Worm (Caenorhabditis elegans) whole organism, mixed stage, embryonic: ENCODE data around the gene fzy-1.

Experiments used
- M03D4.4 ChIP-seq: sonication (generic microtip); optimal IDR thresholded peaks from 2 replicates; lab custom pipeline; 2017; ENCODE audit warnings: mild to moderate bottlenecking, missing genetic modification characterization, missing compliant biosample characterization
- bed-3 ChIP-seq: fragments of 200-800 bp; sonication (Bioruptor generic); optimal IDR thresholded peaks from 3 replicates; lab custom pipeline; 2018; ENCODE audit warnings: mild to moderate bottlenecking, missing genetic modification characterization, moderate library complexity, missing compliant biosample characterization
- blmp-1 ChIP-seq: fragments of 150-350 bp; optimal IDR thresholded peaks from 2 replicates; lab custom pipeline; 2014; ENCODE audit warnings: missing biosample characterization, missing genetic modification characterization
- ceh-39 ChIP-seq: fragments of 150-350 bp; optimal IDR thresholded peaks from 2 replicates; lab custom pipeline; 2014; ENCODE audit warnings: missing biosample characterization, missing genetic modification characterization
- ceh-83 ChIP-seq: fragments of 200-800 bp; sonication (Bioruptor generic); optimal IDR thresholded peaks from 2 replicates; lab custom pipeline; 2018; ENCODE audit warnings: mild to moderate bottlenecking, missing genetic modification characterization, missing compliant biosample characterization
- ces-1 ChIP-seq: fragments of 150-350 bp; optimal IDR thresholded peaks from 2 replicates; lab custom pipeline; 2014; ENCODE audit warnings: missing biosample characterization, missing genetic modification reagents, missing genetic modification characterization
- drap-1 ChIP-seq: fragments of 200-800 bp; sonication (Bioruptor generic); optimal IDR thresholded peaks from 3 replicates; lab custom pipeline; 2018; ENCODE audit warnings: mild to moderate bottlenecking, missing genetic modification characterization, missing compliant biosample characterization
- ham-2 ChIP-seq: fragments of 200-800 bp; sonication (Bioruptor generic); optimal IDR thresholded peaks from 2 replicates; lab custom pipeline; 2018; ENCODE audit warnings: mild to moderate bottlenecking, missing genetic modification characterization, missing compliant biosample characterization
- hlh-1 ChIP-seq: fragments of 150-350 bp; optimal IDR thresholded peaks from 2 replicates; lab custom pipeline; 2014; ENCODE audit warnings: missing biosample characterization, missing genetic modification reagents, missing genetic modification characterization
- lsy-2 ChIP-seq: fragments of 150-350 bp; optimal IDR thresholded peaks from 2 replicates; lab custom pipeline; 2014; ENCODE audit warnings: missing biosample characterization, missing genetic modification characterization
- mep-1 ChIP-seq: fragments of 150-350 bp; optimal IDR thresholded peaks from 2 replicates; lab custom pipeline; 2017; ENCODE audit warnings: missing biosample characterization, missing genetic modification reagents, missing genetic modification characterization, inconsistent platforms
- mls-2 ChIP-seq: sonication (generic microtip); optimal IDR thresholded peaks from 2 replicates; lab custom pipeline; 2016; ENCODE audit warnings: mild to moderate bottlenecking, missing genetic modification characterization, moderate library complexity, missing compliant biosample characterization
- nhr-12 ChIP-seq: fragments of 150-350 bp; optimal IDR thresholded peaks from 2 replicates; lab custom pipeline; 2014; ENCODE audit warnings: missing biosample characterization, missing genetic modification characterization
- nhr-2 ChIP-seq: fragments of 150-350 bp; optimal IDR thresholded peaks from 2 replicates; lab custom pipeline; 2014; ENCODE audit warnings: missing biosample characterization, missing genetic modification characterization
- nhr-237 ChIP-seq: fragments of 150-350 bp; optimal IDR thresholded peaks from 2 replicates; lab custom pipeline; 2014; ENCODE audit warnings: missing biosample characterization, missing genetic modification characterization
- nhr-28 ChIP-seq: fragments of 150-350 bp; optimal IDR thresholded peaks from 2 replicates; lab custom pipeline; 2014; ENCODE audit warnings: missing biosample characterization, missing genetic modification characterization
- nhr-76 ChIP-seq: sonication (generic microtip); optimal IDR thresholded peaks from 2 replicates; lab custom pipeline; 2017; ENCODE audit warnings: missing biosample characterization, missing genetic modification characterization
- pha-4 ChIP-seq: fragments of 150-350 bp; optimal IDR thresholded peaks from 2 replicates; lab custom pipeline; 2018; ENCODE audit warnings: missing biosample characterization, missing genetic modification reagents, missing genetic modification characterization
- sem-2 ChIP-seq: fragments of 200-800 bp; sonication (Bioruptor generic); optimal IDR thresholded peaks from 2 replicates; lab custom pipeline; 2018; ENCODE audit warnings: mild to moderate bottlenecking, missing genetic modification characterization, missing compliant biosample characterization
- snpc-4 ChIP-seq: fragments of 150-350 bp; optimal IDR thresholded peaks from 2 replicates; lab custom pipeline; 2014; ENCODE audit warnings: missing biosample characterization, missing genetic modification characterization
- sptf-1 ChIP-seq: sonication (generic microtip); optimal IDR thresholded peaks from 2 replicates; lab custom pipeline; 2017; ENCODE audit warnings: mild to moderate bottlenecking, missing genetic modification characterization, moderate library complexity, missing compliant biosample characterization
- tbx-8 ChIP-seq: fragments of 200-800 bp; sonication (Bioruptor generic); optimal IDR thresholded peaks from 2 replicates; lab custom pipeline; 2018; ENCODE audit warnings: mild to moderate bottlenecking, missing genetic modification characterization, moderate library complexity, missing compliant biosample characterization
- unc-120 ChIP-seq: sonication (generic microtip); optimal IDR thresholded peaks from 2 replicates; lab custom pipeline; 2017; ENCODE audit warnings: missing genetic modification characterization, missing compliant biosample characterization; ENCODE audit not compliant: poor library complexity, severe bottlenecking
- unc-39 ChIP-seq: fragments of 150-350 bp; optimal IDR thresholded peaks from 2 replicates; lab custom pipeline; 2014; ENCODE audit warnings: missing biosample characterization, missing genetic modification characterization
- zip-8 ChIP-seq: fragments of 150-350 bp; optimal IDR thresholded peaks from 2 replicates; lab custom pipeline; 2014; ENCODE audit warnings: missing biosample characterization, missing genetic modification characterization
- ztf-11 ChIP-seq: fragments of 150-350 bp; optimal IDR thresholded peaks from 2 replicates; lab custom pipeline; 2014; ENCODE audit warnings: missing biosample characterization, missing genetic modification characterization

Gene fzy-1

DNA sequence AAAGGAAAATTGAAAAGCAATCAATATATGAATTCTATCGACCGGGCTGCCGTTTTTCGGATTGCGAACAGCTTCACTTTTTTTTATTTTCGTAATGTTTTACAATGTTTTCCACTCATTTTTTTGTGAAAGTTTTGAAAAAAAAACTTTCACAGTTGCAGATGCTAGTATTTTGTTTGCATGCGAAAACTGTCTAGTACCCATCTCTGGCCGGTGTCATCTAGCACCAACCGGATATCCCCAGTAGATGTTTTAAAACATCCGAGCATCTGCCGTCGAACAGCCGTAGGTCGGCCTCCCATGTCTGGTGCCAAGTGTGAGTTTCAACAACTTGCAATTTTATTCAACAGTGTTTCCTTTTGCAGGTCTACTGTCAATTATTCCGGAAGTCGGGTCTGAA is 20.8 kb downstream of the fzy-1 start, which contains the start of gene ZK177.12:
ZK177.12 (plus strand) TSS at position 301 of the 400 bp plus-strand sequence.
- TF ChIP-seq mls-2 (tag; lab: Kevin White, UChicago) = no peak
- TF ChIP-seq hlh-1 (tag; lab: Kevin White, UChicago) = no peak
- no peak for TF ChIP-seq blmp-1 (tag; lab: Kevin White, UChicago)
- TF ChIP-seq zip-8 (tag; lab: Kevin White, UChicago) = no peak
- no peak for TF ChIP-seq drap-1

DNA sequence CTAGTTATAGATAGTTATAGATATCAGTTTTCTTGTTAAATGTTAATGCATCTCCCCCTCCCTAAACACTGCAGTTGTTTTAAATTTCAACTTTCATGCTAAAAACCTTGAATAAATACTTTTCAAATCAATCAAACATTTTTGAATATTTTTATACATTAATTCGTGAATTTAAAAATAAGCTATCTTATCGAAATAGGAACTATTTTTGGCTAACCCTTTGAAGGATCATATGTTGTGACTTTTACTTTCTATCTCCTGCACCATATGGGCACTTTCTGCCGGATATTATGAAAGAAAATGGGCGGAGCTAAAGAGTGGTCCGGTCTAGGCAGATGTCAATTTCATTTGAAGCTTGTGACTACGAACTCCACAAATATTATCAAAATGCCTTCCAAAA is 22.1 kb downstream of the fzy-1 start, which contains the start of gene ZK177.11:
ZK177.11 (plus strand) TSS at position 301 of the 400 bp plus-strand sequence.
- no peak for TF ChIP-seq bed-3 (GFP tag; lab: Kevin White, UChicago)
- TF ChIP-seq unc-120 (tag; lab: Kevin White, UChicago) = no peak
- TF ChIP-seq hlh-1 (tag; lab: Kevin White, UChicago) = no peak
- no peak for TF ChIP-seq nhr-28

DNA sequence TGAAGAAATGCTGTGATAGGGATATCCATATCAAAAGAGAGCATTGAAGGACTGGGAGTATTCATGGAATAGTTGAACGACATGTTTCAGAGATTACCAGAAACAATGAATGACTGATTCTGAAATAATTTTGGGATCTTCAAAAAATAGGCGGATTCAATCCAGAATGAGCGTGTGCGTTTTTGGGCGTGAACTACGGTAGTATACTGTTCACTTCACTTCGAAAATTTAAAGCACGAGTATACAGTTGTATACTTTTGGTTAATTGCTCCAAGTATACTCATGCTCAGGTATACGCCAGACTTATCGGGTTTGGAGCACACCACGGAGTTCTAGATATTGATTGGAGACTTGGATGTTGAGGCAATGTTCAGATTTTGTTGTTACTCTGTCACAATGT is 24.7 kb downstream of the fzy-1 start, which contains the start of gene tbx-35:
tbx-35 (minus strand) TSS at position 101 of the 400 bp plus-strand sequence.
- TF ChIP-seq sptf-1 (tag; lab: Kevin White, UChicago) (no peak), drap-1 (no peak), ces-1 (GFP tag; lab: Kevin White, UChicago) (no peak)
- TF ChIP-seq, all 35 proteins: peak for 0

DNA sequence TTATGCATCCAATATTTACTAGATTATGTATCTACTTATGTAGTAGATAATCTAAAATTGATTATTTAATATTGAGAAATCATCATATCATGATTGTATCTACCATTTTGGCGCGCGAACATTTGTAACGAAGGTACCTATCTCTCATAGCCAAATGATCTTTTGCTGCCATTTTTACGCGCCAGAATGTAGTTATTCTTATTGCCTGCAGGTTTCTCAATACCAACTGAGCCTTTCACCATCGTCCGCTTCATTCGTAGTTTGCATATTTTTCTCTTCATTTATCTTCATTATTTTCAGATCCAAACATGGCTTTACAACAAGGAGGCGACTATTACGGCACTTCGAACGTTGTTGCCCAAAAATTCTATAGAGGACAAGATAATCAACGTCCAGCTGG is 27.3 kb downstream of the fzy-1 start, which contains the start of gene ZK177.1:
ZK177.1 (plus strand) TSS at position 301 of the 400 bp plus-strand sequence.
- TF ChIP-seq sem-2 (GFP tag; lab: Kevin White, UChicago) (no peak), snpc-4 (tag; lab: Kevin White, UChicago) (no peak), lsy-2 (tag; lab: Kevin White, UChicago) (no peak), ceh-39 (tag; lab: Kevin White, UChicago) (no peak), nhr-2 (no peak), ztf-11 (tag; lab: Kevin White, UChicago) (no peak), zip-8 (tag; lab: Kevin White, UChicago) (no peak), unc-120 (tag; lab: Kevin White, UChicago) (no peak), unc-39 (tag; lab: Kevin White, UChicago) (no peak), ham-2 (no peak), nhr-76 (tag; lab: Kevin White, UChicago) (no peak), nhr-28 (no peak), ces-1 (GFP tag; lab: Kevin White, UChicago) (no peak), nhr-237 (tag; lab: Kevin White, UChicago) (no peak), sptf-1 (tag; lab: Kevin White, UChicago) (no peak), pha-4 (tag; lab: Kevin White, UChicago) (no peak), ceh-83 (GFP tag; lab: Kevin White, UChicago) (no peak)
- TF ChIP-seq, all 35 proteins: peak for 0

DNA sequence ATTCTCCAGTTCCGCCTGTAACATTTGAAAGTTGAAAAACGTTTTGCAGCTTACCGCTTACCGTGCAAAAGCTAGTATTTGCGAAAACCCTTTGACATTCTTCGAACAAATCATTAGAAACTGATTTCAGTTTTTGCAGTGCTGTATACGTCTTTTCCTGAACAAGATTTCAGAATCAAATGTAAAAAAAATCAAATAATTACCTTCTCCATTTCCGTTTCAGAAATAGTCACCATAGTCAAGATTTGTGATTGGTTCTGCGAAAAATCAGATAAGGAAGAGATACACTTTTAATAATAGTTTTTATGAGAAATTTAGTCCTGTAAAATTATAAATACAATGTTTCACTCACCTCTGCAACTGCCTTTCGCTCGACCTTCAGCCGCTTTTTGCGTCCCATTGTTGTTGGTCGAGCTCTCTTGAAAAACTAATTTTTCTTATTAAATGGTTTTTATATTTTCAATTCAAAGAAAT is 31.3 kb downstream of the fzy-1 start, which contains the start of gene C17C3.9:
C17C3.9 (minus strand) TSS at position 424 of the 474 bp plus-strand sequence.
- TF ChIP-seq nhr-28 (no peak), pha-4 (tag; lab: Kevin White, UChicago) (no peak), nhr-237 (tag; lab: Kevin White, UChicago) (no peak), unc-39 (tag; lab: Kevin White, UChicago) (no peak), M03D4.4 (tag; lab: Kevin White, UChicago) (no peak), snpc-4 (tag; lab: Kevin White, UChicago) (no peak), blmp-1 (tag; lab: Kevin White, UChicago) (no peak), unc-120 (tag; lab: Kevin White, UChicago) (no peak), bed-3 (GFP tag; lab: Kevin White, UChicago) (no peak), mep-1 (tag; lab: Kevin White, UChicago) (no peak), drap-1 (no peak)

DNA sequence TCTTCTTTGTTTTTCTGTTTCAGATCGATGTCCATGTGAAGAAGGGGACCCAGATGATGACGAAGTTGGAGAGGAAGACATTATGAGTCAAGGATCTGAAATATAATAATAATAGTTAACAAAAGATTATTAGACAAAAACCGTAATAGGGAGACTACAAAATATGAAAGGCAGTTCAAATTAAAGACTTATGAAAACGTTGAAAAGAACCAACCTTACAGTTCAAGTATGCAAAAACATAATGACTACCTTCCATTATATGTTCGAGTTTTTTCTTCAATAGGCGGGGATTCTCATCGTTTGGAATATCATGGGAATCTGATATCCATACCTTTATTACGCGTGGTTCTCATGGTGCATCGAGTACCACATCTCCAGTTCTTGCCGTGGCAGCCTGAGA is 33.1 kb downstream of the fzy-1 start, which contains the start of gene hlh-26:
hlh-26 (minus strand) TSS at position 101 of the 400 bp plus-strand sequence.
- TF ChIP-seq sptf-1 (tag; lab: Kevin White, UChicago) (no peak), ztf-11 (tag; lab: Kevin White, UChicago) (no peak), nhr-12 (no peak), nhr-28 (no peak), drap-1 (no peak), zip-8 (tag; lab: Kevin White, UChicago) (no peak), tbx-8 (no peak)
